Worm (Caenorhabditis elegans): ENCODE results near the gene F15G9.1.

The F15G9.1 gene

DNA sequence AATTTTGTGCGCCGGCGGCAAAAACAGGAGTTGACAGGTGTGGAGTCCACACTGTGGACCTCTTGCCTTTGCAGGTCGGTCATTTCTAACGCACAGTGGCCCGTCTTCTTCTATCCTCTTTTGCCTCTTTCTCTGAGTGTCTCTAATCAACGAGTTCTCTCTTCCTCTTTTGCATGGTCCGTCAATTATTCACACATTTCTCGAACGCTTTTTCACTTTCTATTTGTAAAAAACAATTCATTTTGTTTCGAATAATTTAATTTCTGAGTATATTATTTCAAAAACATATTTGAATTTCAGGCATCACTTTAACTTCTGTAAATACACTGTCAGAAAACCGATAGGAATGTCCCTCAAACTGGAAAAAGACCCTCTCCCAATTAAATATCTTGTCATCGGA lies 50.8 kb downstream of the F15G9.1 start, which contains the start of gene T09B9.1:
Gene T09B9.1, plus strand, starts transcription at position 301 of the 400 bp plus-strand sequence.
- TF ChIP-seq mdl-1 (tag; optimal IDR thresholded peaks at IDR 0.05), result no peak
- TF ChIP-seq elt-1 (tag; optimal IDR thresholded peaks at IDR 0.05), result no peak
- TF ChIP-seq fos-1 (tag; optimal IDR thresholded peaks at IDR 0.05), result no peak
- no peak for TF ChIP-seq lin-39 (tag; optimal IDR thresholded peaks at IDR 0.05)
